Fruit fly (Drosophila melanogaster) whole organism, embryonic: ENCODE measurements around the gene CG2854.

Experiments used
- Atf3 ChIP-seq: fragments of 200-800 bp; sonication (Bioruptor generic); optimal IDR thresholded peaks from 3 replicates; lab custom pipeline; 2016; ENCODE audit warnings: missing biosample characterization, missing genetic modification characterization
- Atf6 ChIP-seq: fragments of 200-800 bp; sonication (Bioruptor generic); IDR thresholded peaks from 2 replicates; pipeline ENCODE4 v1.3.6; 2022; ENCODE audit warnings: missing biosample characterization, missing genetic modification characterization
- BEAF-32 ChIP-seq: fragments of 200-800 bp; sonication (Bioruptor generic); optimal IDR thresholded peaks from 3 replicates; lab custom pipeline; 2017; ENCODE audit warnings: missing biosample characterization, missing genetic modification characterization, mild to moderate bottlenecking, moderate library complexity, missing genetic modification reagents
- Bgb ChIP-seq: fragments of 200-800 bp; sonication (Bioruptor generic); IDR thresholded peaks from 2 replicates; pipeline ENCODE4 v1.3.6; 2022; ENCODE audit warnings: missing biosample characterization, missing genetic modification characterization; ENCODE audit not compliant: partially characterized antibody
- BtbVII ChIP-seq: fragments of 200-800 bp; sonication (Bioruptor generic); optimal IDR thresholded peaks from 3 replicates; lab custom pipeline; 2017; ENCODE audit warnings: missing biosample characterization, mild to moderate bottlenecking, missing genetic modification characterization
- CG1024 ChIP-seq: fragments of 200-800 bp; sonication (Bioruptor generic); IDR thresholded peaks from 2 replicates; pipeline ENCODE4 v1.3.6; 2022; ENCODE audit warnings: missing biosample characterization, missing genetic modification characterization
- CG10543 ChIP-seq: fragments of 200-800 bp; sonication (Bioruptor generic); optimal IDR thresholded peaks from 3 replicates; lab custom pipeline; 2017; ENCODE audit warnings: missing biosample characterization, mild to moderate bottlenecking, missing genetic modification characterization, moderate library complexity
- CG11398 ChIP-seq: fragments of 200-800 bp; sonication (Bioruptor generic); optimal IDR thresholded peaks from 2 replicates; lab custom pipeline; 2016; ENCODE audit warnings: missing biosample characterization, missing genetic modification characterization
- CG12659 ChIP-seq: fragments of 200-800 bp; sonication (Bioruptor generic); optimal IDR thresholded peaks from 3 replicates; lab custom pipeline; 2017; ENCODE audit warnings: mild to moderate bottlenecking, missing biosample characterization, missing genetic modification reagents, missing genetic modification characterization
- CG12769 ChIP-seq: fragments of 200-800 bp; sonication (Bioruptor generic); optimal IDR thresholded peaks from 2 replicates; lab custom pipeline; 2019; ENCODE audit warnings: missing biosample characterization, mild to moderate bottlenecking, missing genetic modification characterization, moderate library complexity
- CG12942 ChIP-seq: fragments of 200-800 bp; sonication (Bioruptor generic); optimal IDR thresholded peaks from 3 replicates; lab custom pipeline; 2016; ENCODE audit warnings: missing biosample characterization, missing genetic modification characterization
- CG14014 ChIP-seq: fragments of 200-800 bp; sonication (Bioruptor generic); IDR thresholded peaks from 2 replicates; pipeline ENCODE4 v1.3.6; 2022; ENCODE audit warnings: missing biosample characterization, missing genetic modification characterization
- CG1792 ChIP-seq: fragments of 200-800 bp; sonication (Bioruptor generic); optimal IDR thresholded peaks from 2 replicates; lab custom pipeline; 2016; ENCODE audit warnings: missing biosample characterization, missing genetic modification characterization
- CG18262 ChIP-seq: fragments of 200-800 bp; optimal IDR thresholded peaks from 3 replicates; lab custom pipeline; 2019; ENCODE audit warnings: missing biosample characterization, mild to moderate bottlenecking, missing genetic modification characterization, moderate library complexity
- CG18476 ChIP-seq: fragments of 200-800 bp; sonication (Bioruptor generic); optimal IDR thresholded peaks from 2 replicates; lab custom pipeline; 2016; ENCODE audit warnings: missing biosample characterization, mild to moderate bottlenecking, missing genetic modification characterization
- CG2712 ChIP-seq: fragments of 200-800 bp; optimal IDR thresholded peaks from 3 replicates; lab custom pipeline; 2019; ENCODE audit warnings: missing biosample characterization, mild to moderate bottlenecking, missing genetic modification characterization, moderate library complexity
- CG30403 ChIP-seq: fragments of 200-800 bp; sonication (Bioruptor generic); optimal IDR thresholded peaks from 3 replicates; lab custom pipeline; 2016; ENCODE audit warnings: missing biosample characterization, missing genetic modification characterization
- CG30431 ChIP-seq: fragments of 200-800 bp; sonication (Bioruptor generic); optimal IDR thresholded peaks from 2 replicates; lab custom pipeline; 2017; ENCODE audit warnings: missing biosample characterization, missing genetic modification characterization
- CG33557 ChIP-seq: fragments of 200-800 bp; sonication (Bioruptor generic); optimal IDR thresholded peaks from 2 replicates; lab custom pipeline; 2019; ENCODE audit warnings: missing biosample characterization, mild to moderate bottlenecking, missing genetic modification characterization, moderate library complexity
- CG42726 ChIP-seq: fragments of 200-800 bp; sonication (Bioruptor generic); IDR thresholded peaks from 2 replicates; pipeline ENCODE4 v1.3.6; 2022; ENCODE audit warnings: missing biosample characterization, missing genetic modification characterization; ENCODE audit not compliant: partially characterized antibody
- CG4360 ChIP-seq: fragments of 200-800 bp; sonication (Bioruptor generic); IDR thresholded peaks from 2 replicates; pipeline ENCODE4 v1.3.6; 2022; ENCODE audit warnings: missing biosample characterization, missing genetic modification characterization
- CG7271 ChIP-seq: fragments of 200-800 bp; sonication (Bioruptor generic); optimal IDR thresholded peaks from 2 replicates; lab custom pipeline; 2018; ENCODE audit warnings: missing biosample characterization, mild to moderate bottlenecking, missing genetic modification characterization, moderate library complexity
- CG8478 ChIP-seq: fragments of >200 bp; optimal IDR thresholded peaks from 2 replicates; lab custom pipeline; 2018
- CG9437 ChIP-seq: fragments of 200-800 bp; sonication (Bioruptor generic); optimal IDR thresholded peaks from 2 replicates; lab custom pipeline; 2018; ENCODE audit warnings: missing biosample characterization, mild to moderate bottlenecking, missing genetic modification characterization
- CG9727 ChIP-seq: fragments of 200-800 bp; sonication (Bioruptor generic); optimal IDR thresholded peaks from 3 replicates; lab custom pipeline; 2017; ENCODE audit warnings: missing biosample characterization, mild to moderate bottlenecking, missing genetic modification characterization
- Deaf1 ChIP-seq: fragments of 200-800 bp; optimal IDR thresholded peaks from 3 replicates; lab custom pipeline; 2019; ENCODE audit warnings: missing biosample characterization, mild to moderate bottlenecking, missing genetic modification characterization, moderate library complexity
- Dek ChIP-seq: fragments of 200-800 bp; sonication (Bioruptor generic); optimal IDR thresholded peaks from 3 replicates; lab custom pipeline; 2019; ENCODE audit warnings: missing biosample characterization, mild to moderate bottlenecking, missing genetic modification characterization, moderate library complexity
- Dip3 ChIP-seq: fragments of 200-800 bp; sonication (Bioruptor generic); optimal IDR thresholded peaks from 3 replicates; lab custom pipeline; 2016; ENCODE audit warnings: missing biosample characterization, missing genetic modification characterization
- E2f2 ChIP-seq: fragments of 200-800 bp; sonication (Bioruptor generic); IDR thresholded peaks from 2 replicates; pipeline ENCODE4 v1.3.6; 2022; ENCODE audit warnings: missing biosample characterization, missing genetic modification characterization
- Eip74EF ChIP-seq, 2 experiments: fragments of 200-800 bp in 1 of 2; fragments of >200 bp in 1 of 2; sonication (Bioruptor generic) in 1 of 2; optimal IDR thresholded peaks; 2 replicates each; lab custom pipeline; 2017 to 2019; ENCODE audit warnings: missing biosample characterization in 2 of 2, missing genetic modification characterization in 2 of 2, mild to moderate bottlenecking in 1 of 2, moderate library complexity in 1 of 2
- GATAe ChIP-seq: fragments of 200-800 bp; sonication (Bioruptor generic); conservative IDR thresholded peaks from 2 replicates; pipeline ENCODE4 v1.3.6; 2022; ENCODE audit warnings: missing biosample characterization, missing genetic modification characterization
- H15 ChIP-seq: fragments of 200-800 bp; sonication (Bioruptor generic); IDR thresholded peaks from 3 replicates; pipeline ENCODE4 v1.3.6; 2022; ENCODE audit warnings: missing biosample characterization, missing genetic modification characterization
- Hey ChIP-seq: fragments of 200-800 bp; sonication (Bioruptor generic); optimal IDR thresholded peaks from 3 replicates; lab custom pipeline; 2018; ENCODE audit warnings: missing biosample characterization, mild to moderate bottlenecking, missing genetic modification characterization
- Lpt ChIP-seq: fragments of >200 bp; optimal IDR thresholded peaks from 2 replicates; lab custom pipeline; 2018; ENCODE audit warnings: missing biosample characterization, missing genetic modification characterization
- Med ChIP-seq: fragments of 200-800 bp; sonication (Bioruptor generic); peaks from one replicate; lab custom pipeline; 2016; ENCODE audit warnings: missing biosample characterization, missing genetic modification characterization, mild to moderate bottlenecking, inconsistent platforms, moderate library complexity
- Mrtf ChIP-seq: fragments of 200-800 bp; sonication (Bioruptor generic); IDR thresholded peaks from 3 replicates; pipeline ENCODE4 v1.3.6; 2022; ENCODE audit warnings: missing biosample characterization, missing genetic modification characterization
- NFAT ChIP-seq: fragments of 200-800 bp; sonication (Bioruptor generic); IDR thresholded peaks from 2 replicates; pipeline ENCODE4 v1.3.6; 2022; ENCODE audit warnings: missing biosample characterization, missing genetic modification characterization
- Sin3A ChIP-seq: fragments of >200 bp; optimal IDR thresholded peaks from 2 replicates; lab custom pipeline; 2018
- Xrp1 ChIP-seq: fragments of 200-800 bp; sonication (Bioruptor generic); IDR thresholded peaks from 2 replicates; pipeline ENCODE4 v1.3.6; 2022; ENCODE audit warnings: missing biosample characterization, missing genetic modification characterization
- ase ChIP-seq: fragments of 200-800 bp; sonication (Bioruptor generic); IDR thresholded peaks from 3 replicates; pipeline ENCODE4 v1.3.6; 2022; ENCODE audit warnings: missing biosample characterization, missing genetic modification characterization
- dm ChIP-seq: fragments of 200-800 bp; sonication (Bioruptor generic); optimal IDR thresholded peaks from 3 replicates; lab custom pipeline; 2016; ENCODE audit warnings: missing biosample characterization, missing genetic modification characterization
- dpn ChIP-seq, 2 experiments: fragments of 200-800 bp; sonication (Bioruptor generic); optimal IDR thresholded peaks; 3 replicates each; lab custom pipeline; 2016; ENCODE audit warnings: missing biosample characterization in 2 of 2, missing genetic modification characterization in 2 of 2
- ham ChIP-seq: fragments of 200-800 bp; sonication (Bioruptor generic); IDR thresholded peaks from 2 replicates; pipeline ENCODE4 v1.3.6; 2022; ENCODE audit warnings: missing biosample characterization, missing genetic modification characterization
- inv ChIP-seq: fragments of 200-800 bp; sonication (Bioruptor generic); IDR thresholded peaks from 2 replicates; pipeline ENCODE4 v1.3.6; 2022; ENCODE audit warnings: missing biosample characterization, missing genetic modification characterization; ENCODE audit not compliant: partially characterized antibody
- nmo ChIP-seq: fragments of 200-800 bp; sonication (Bioruptor generic); optimal IDR thresholded peaks from 2 replicates; lab custom pipeline; 2018; ENCODE audit warnings: missing biosample characterization, mild to moderate bottlenecking, missing genetic modification characterization, moderate library complexity
- onecut ChIP-seq: fragments of 200-800 bp; sonication (Bioruptor generic); IDR thresholded peaks from 2 replicates; pipeline ENCODE4 v1.3.6; 2022; ENCODE audit warnings: missing biosample characterization, missing genetic modification characterization
- pita ChIP-seq: fragments of 200-800 bp; sonication (Bioruptor generic); optimal IDR thresholded peaks from 2 replicates; lab custom pipeline; 2017; ENCODE audit warnings: missing biosample characterization, mild to moderate bottlenecking, missing genetic modification characterization
- sd ChIP-seq: fragments of 200-800 bp; sonication (Bioruptor generic); optimal IDR thresholded peaks from 3 replicates; lab custom pipeline; 2018; ENCODE audit warnings: missing biosample characterization, mild to moderate bottlenecking, missing genetic modification characterization, moderate library complexity
- sisA ChIP-seq: fragments of 200-800 bp; sonication (Bioruptor generic); IDR thresholded peaks from 2 replicates; pipeline ENCODE4 v1.3.6; 2022; ENCODE audit warnings: missing biosample characterization, missing genetic modification characterization
- usp ChIP-seq: fragments of >200 bp; optimal IDR thresholded peaks from 2 replicates; lab custom pipeline; 2017; ENCODE audit warnings: missing biosample characterization, missing genetic modification characterization
- vfl ChIP-seq: fragments of 200-800 bp; sonication (Bioruptor generic); optimal IDR thresholded peaks from 2 replicates; lab custom pipeline; 2016; ENCODE audit warnings: missing biosample characterization, missing genetic modification characterization
- vnd ChIP-seq: fragments of 200-800 bp; sonication (Bioruptor generic); IDR thresholded peaks from 3 replicates; pipeline ENCODE4 v1.3.6; 2022; ENCODE audit warnings: missing biosample characterization, missing genetic modification characterization; ENCODE audit not compliant: partially characterized antibody

CG2854 gene

DNA sequence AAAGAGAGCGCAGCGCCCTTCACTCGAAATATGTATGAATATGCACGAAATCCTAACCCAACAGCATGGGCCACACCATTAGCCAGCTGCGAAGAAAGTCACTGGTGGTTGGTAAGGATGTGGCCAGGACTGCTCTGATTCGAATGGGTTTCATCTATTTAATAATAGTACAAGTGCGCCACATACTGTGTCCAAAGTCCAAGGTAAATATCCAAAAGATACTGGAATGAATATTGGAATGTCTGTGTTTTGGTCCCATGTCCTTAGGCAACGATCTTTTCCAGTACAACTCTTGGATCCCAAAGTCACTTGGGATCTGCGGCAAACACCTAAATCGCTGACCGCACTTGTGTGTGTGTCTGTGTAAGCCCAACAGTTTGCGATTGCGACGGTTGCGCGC is 20.6 kb upstream of the CG2854 start (continued):
- TF ChIP-seq CG42726 (no peak), Dek (peak; percentile 61), CG12942 (GFP tag; lab: Kevin White, UChicago) (peak; percentile 38), Sin3A (no peak), onecut (peak; percentile 13; the same call in 1 of the 2 replicates), CG14014 (no peak), BtbVII (peak; percentile 47), Atf6 (GFP tag; lab: Robert Waterston, UW) (peak; percentile 38; the same call in 1 of the 2 replicates), CG1792 (GFP tag; lab: Kevin White, UChicago) (peak; percentile 13), CG2712 (tag; lab: Kevin White, UChicago) (peak; percentile 70), CG9727 (GFP tag; lab: Kevin White, UChicago) (peak; percentile 63), dpn (GFP tag; optimal IDR thresholded peaks at IDR 0.05; lab: Kevin White, UChicago) (peak; percentile 47 to 73), pita (GFP tag; lab: Kevin White, UChicago) (no peak), nmo (GFP tag; lab: Kevin White, UChicago) (peak; percentile 69), inv (GFP tag; lab: Robert Waterston, UW) (no peak), sisA (peak; percentile 62), Xrp1 (GFP tag; lab: Robert Waterston, UW) (peak; percentile 61), Mrtf (0 out of 3 replicates have a peak, but pooled peaks have one; percentile 11), Atf3 (GFP tag; lab: Kevin White, UChicago) (no peak), BEAF-32 (no peak), vfl (no peak), Bgb (no peak), CG10543 (GFP tag; lab: Kevin White, UChicago) (no peak), CG1024 (GFP tag; lab: Robert Waterston, UW) (no peak), Dip3 (GFP tag; lab: Kevin White, UChicago) (peak; percentile 40), H15 (GFP tag; lab: Robert Waterston, UW) (0 out of 3 replicates have a peak, but pooled peaks have one; percentile 43), CG30431 (GFP tag; lab: Kevin White, UChicago) (peak; percentile 50), Hey (tag; lab: Kevin White, UChicago) (no peak), CG7271 (tag; lab: Kevin White, UChicago) (no peak), Deaf1 (tag; lab: Kevin White, UChicago) (no peak), Lpt (GFP tag; lab: Kevin White, UChicago) (no peak), NFAT (GFP tag; lab: Robert Waterston, UW) (no peak), ham (GFP tag; lab: Robert Waterston, UW) (no peak), CG9437 (GFP tag; lab: Kevin White, UChicago) (peak; percentile 53), CG11398 (GFP tag; lab: Kevin White, UChicago) (no peak), CG8478 (lab: Kevin White, UChicago) (no peak), GATAe (no peak), CG18262 (tag; lab: Kevin White, UChicago) (peak; percentile 59), CG30403 (GFP tag; lab: Kevin White, UChicago) (peak; percentile 67), sd (no peak), dm (GFP tag; lab: Kevin White, UChicago) (no peak), CG4360 (GFP tag; lab: Robert Waterston, UW) (no peak), ase (GFP tag; lab: Robert Waterston, UW) (peak; percentile 53; the same call in 2 of the 3 replicates), CG12769 (tag; lab: Kevin White, UChicago) (peak; percentile 73), Med (GFP tag; lab: Kevin White, UChicago) (peak; percentile 88), CG18476 (GFP tag; lab: Kevin White, UChicago) (no peak), E2f2 (GFP tag; lab: Robert Waterston, UW) (peak; percentile 32; the same call in 1 of the 2 replicates), CG12659 (GFP tag; lab: Kevin White, UChicago) (peak; percentile 54), Eip74EF (GFP tag; optimal IDR thresholded peaks at IDR 0.05; lab: Kevin White, UChicago) (peak in 1 of 2 experiments; percentile 35), CG33557 (GFP tag; lab: Kevin White, UChicago) (no peak), usp (GFP tag; lab: Kevin White, UChicago) (no peak), vnd (no peak)
